Fruit fly (Drosophila melanogaster) whole organism, embryonic: ENCODE results near the gene Ppi1.

Source experiments
- CG10366 ChIP-seq: fragments of 200-800 bp; sonication (Bioruptor generic); IDR thresholded peaks from 2 replicates; pipeline ENCODE4 v1.3.6; 2022; ENCODE audit warnings: missing biosample characterization, missing genetic modification characterization
- CG12942 ChIP-seq: fragments of 200-800 bp; sonication (Bioruptor generic); optimal IDR thresholded peaks from 3 replicates; lab custom pipeline; 2016; ENCODE audit warnings: missing biosample characterization, missing genetic modification characterization
- CG14014 ChIP-seq: fragments of 200-800 bp; sonication (Bioruptor generic); IDR thresholded peaks from 2 replicates; pipeline ENCODE4 v1.3.6; 2022; ENCODE audit warnings: missing biosample characterization, missing genetic modification characterization
- CG15011 ChIP-seq: fragments of 200-800 bp; sonication (Bioruptor generic); optimal IDR thresholded peaks from 3 replicates; lab custom pipeline; 2018; ENCODE audit warnings: missing biosample characterization, mild to moderate bottlenecking, missing genetic modification characterization
- CG15073 ChIP-seq: fragments of 200-800 bp; sonication (Bioruptor generic); optimal IDR thresholded peaks from 2 replicates; lab custom pipeline; 2016; ENCODE audit warnings: missing biosample characterization, missing genetic modification characterization
- CG1529 ChIP-seq: fragments of 200-800 bp; sonication (Bioruptor generic); optimal IDR thresholded peaks from 3 replicates; lab custom pipeline; 2018; ENCODE audit warnings: missing biosample characterization, missing genetic modification characterization
- CG17385 ChIP-seq: fragments of 200-800 bp; sonication (Bioruptor generic); optimal IDR thresholded peaks from 3 replicates; lab custom pipeline; 2018; ENCODE audit warnings: missing biosample characterization, mild to moderate bottlenecking, missing genetic modification characterization
- CG2116 ChIP-seq: fragments of 200-800 bp; sonication (Bioruptor generic); optimal IDR thresholded peaks from 3 replicates; lab custom pipeline; 2018; ENCODE audit warnings: missing biosample characterization, mild to moderate bottlenecking, missing genetic modification characterization
- CG2712 ChIP-seq: fragments of 200-800 bp; optimal IDR thresholded peaks from 3 replicates; lab custom pipeline; 2019; ENCODE audit warnings: missing biosample characterization, mild to moderate bottlenecking, missing genetic modification characterization, moderate library complexity
- CG30431 ChIP-seq: fragments of 200-800 bp; sonication (Bioruptor generic); optimal IDR thresholded peaks from 2 replicates; lab custom pipeline; 2017; ENCODE audit warnings: missing biosample characterization, missing genetic modification characterization
- CG34422 ChIP-seq: fragments of 200-800 bp; sonication (Bioruptor generic); IDR thresholded peaks from 3 replicates; pipeline ENCODE4 v1.3.6; 2022; ENCODE audit warnings: missing biosample characterization, missing genetic modification characterization
- CG6175 ChIP-seq: fragments of 200-800 bp; sonication (Bioruptor generic); IDR thresholded peaks from 3 replicates; pipeline ENCODE4 v1.3.6; 2022; ENCODE audit warnings: missing biosample characterization, missing genetic modification characterization
- CG6689 ChIP-seq: fragments of 200-800 bp; sonication (Bioruptor generic); IDR thresholded peaks from 2 replicates; pipeline ENCODE4 v1.3.6; 2022; ENCODE audit warnings: missing biosample characterization, missing genetic modification characterization
- CG6791 ChIP-seq: fragments of 200-800 bp; sonication (Bioruptor generic); IDR thresholded peaks from 3 replicates; pipeline ENCODE4 v1.3.6; 2022; ENCODE audit warnings: missing biosample characterization, missing genetic modification characterization; ENCODE audit not compliant: partially characterized antibody
- CG7271 ChIP-seq: fragments of 200-800 bp; sonication (Bioruptor generic); optimal IDR thresholded peaks from 2 replicates; lab custom pipeline; 2018; ENCODE audit warnings: missing biosample characterization, mild to moderate bottlenecking, missing genetic modification characterization, moderate library complexity
- CG7839 ChIP-seq: fragments of 200-800 bp; sonication (Bioruptor generic); optimal IDR thresholded peaks from 3 replicates; lab custom pipeline; 2018; ENCODE audit warnings: missing biosample characterization, mild to moderate bottlenecking, missing genetic modification characterization, moderate library complexity
- CG9817 ChIP-seq: fragments of 200-800 bp; sonication (Bioruptor generic); optimal IDR thresholded peaks from 2 replicates; lab custom pipeline; 2018; ENCODE audit warnings: missing biosample characterization, mild to moderate bottlenecking, missing genetic modification characterization, moderate library complexity
- CTCF ChIP-seq: fragments of 200-800 bp; sonication (Bioruptor generic); optimal IDR thresholded peaks from 2 replicates; lab custom pipeline; 2017; ENCODE audit warnings: missing biosample characterization, mild to moderate bottlenecking, missing genetic modification characterization, moderate library complexity
- D ChIP-seq, 2 experiments: fragments of 200-800 bp in 1 of 2; fragments of >200 bp in 1 of 2; sonication (Bioruptor generic) in 1 of 2; optimal IDR thresholded peaks; 2 replicates in 1 of 2; 3 replicates in 1 of 2; lab custom pipeline; 2017; ENCODE audit warnings: mild to moderate bottlenecking in 1 of 2, missing biosample characterization in 1 of 2, missing genetic modification characterization in 1 of 2, missing genetic modification reagents in 1 of 2
- D19A ChIP-seq: fragments of 200-800 bp; optimal IDR thresholded peaks from 3 replicates; lab custom pipeline; 2019; ENCODE audit warnings: missing biosample characterization, mild to moderate bottlenecking, missing genetic modification characterization, moderate library complexity
- Dp ChIP-seq: fragments of 200-800 bp; sonication (Bioruptor generic); optimal IDR thresholded peaks from 2 replicates; lab custom pipeline; 2018; ENCODE audit warnings: missing biosample characterization, mild to moderate bottlenecking, missing genetic modification characterization, moderate library complexity
- E2f2 ChIP-seq: fragments of 200-800 bp; sonication (Bioruptor generic); IDR thresholded peaks from 2 replicates; pipeline ENCODE4 v1.3.6; 2022; ENCODE audit warnings: missing biosample characterization, missing genetic modification characterization
- HLH54F ChIP-seq: fragments of 200-800 bp; sonication (Bioruptor generic); optimal IDR thresholded peaks from 3 replicates; lab custom pipeline; 2016; ENCODE audit warnings: missing biosample characterization, missing genetic modification characterization
- Hmr ChIP-seq: fragments of 200-800 bp; sonication (Bioruptor generic); optimal IDR thresholded peaks from 3 replicates; lab custom pipeline; 2017; ENCODE audit warnings: mild to moderate bottlenecking, missing biosample characterization, missing genetic modification reagents, missing genetic modification characterization
- Hr51 ChIP-seq, 2 experiments: fragments of 200-800 bp; sonication (Bioruptor generic); optimal IDR thresholded peaks; 2 replicates in 1 of 2; 3 replicates in 1 of 2; lab custom pipeline; 2016 to 2018; ENCODE audit warnings: missing biosample characterization in 2 of 2, missing genetic modification characterization in 2 of 2, mild to moderate bottlenecking in 1 of 2, moderate library complexity in 1 of 2
- NFAT ChIP-seq: fragments of 200-800 bp; sonication (Bioruptor generic); IDR thresholded peaks from 2 replicates; pipeline ENCODE4 v1.3.6; 2022; ENCODE audit warnings: missing biosample characterization, missing genetic modification characterization
- Nf-YC ChIP-seq: fragments of 200-800 bp; optimal IDR thresholded peaks from 3 replicates; lab custom pipeline; 2019; ENCODE audit warnings: missing biosample characterization, mild to moderate bottlenecking, missing genetic modification characterization, moderate library complexity
- Ssrp ChIP-seq: fragments of 200-800 bp; sonication (Bioruptor generic); optimal IDR thresholded peaks from 2 replicates; lab custom pipeline; 2018; ENCODE audit warnings: missing biosample characterization, mild to moderate bottlenecking, missing genetic modification characterization, moderate library complexity
- abd-A ChIP-seq: fragments of 200-800 bp; sonication (Bioruptor generic); optimal IDR thresholded peaks from 3 replicates; lab custom pipeline; 2019; ENCODE audit warnings: missing biosample characterization, mild to moderate bottlenecking, missing genetic modification characterization, moderate library complexity
- ara ChIP-seq: fragments of 200-800 bp; sonication (Bioruptor generic); IDR thresholded peaks from 2 replicates; pipeline ENCODE4 v1.3.6; 2022; ENCODE audit warnings: missing biosample characterization, missing genetic modification characterization
- bcd ChIP-seq: fragments of 200-800 bp; sonication (Bioruptor generic); optimal IDR thresholded peaks from 2 replicates; lab custom pipeline; 2017; ENCODE audit warnings: missing biosample characterization, mild to moderate bottlenecking, missing genetic modification characterization
- caup ChIP-seq: fragments of 200-800 bp; sonication (Bioruptor generic); optimal IDR thresholded peaks from 3 replicates; lab custom pipeline; 2017; ENCODE audit warnings: missing biosample characterization, mild to moderate bottlenecking, missing genetic modification characterization, moderate library complexity; ENCODE audit not compliant: severe bottlenecking
- chn ChIP-seq: fragments of 200-800 bp; sonication (Bioruptor generic); optimal IDR thresholded peaks from 2 replicates; lab custom pipeline; 2016; ENCODE audit warnings: missing biosample characterization, missing genetic modification characterization
- crc ChIP-seq: fragments of 200-800 bp; sonication (Bioruptor generic); optimal IDR thresholded peaks from 2 replicates; lab custom pipeline; 2016; ENCODE audit warnings: missing biosample characterization, missing genetic modification characterization
- dm ChIP-seq: fragments of 200-800 bp; sonication (Bioruptor generic); optimal IDR thresholded peaks from 3 replicates; lab custom pipeline; 2016; ENCODE audit warnings: missing biosample characterization, missing genetic modification characterization
- ftz-f1 ChIP-seq: fragments of 200-800 bp; sonication (Bioruptor generic); optimal IDR thresholded peaks from 2 replicates; lab custom pipeline; 2016; ENCODE audit warnings: missing biosample characterization, missing genetic modification characterization
- her ChIP-seq: fragments of 200-800 bp; sonication (Bioruptor generic); optimal IDR thresholded peaks from 2 replicates; lab custom pipeline; 2016; ENCODE audit warnings: missing biosample characterization, missing genetic modification characterization
- inv ChIP-seq: fragments of 200-800 bp; sonication (Bioruptor generic); IDR thresholded peaks from 2 replicates; pipeline ENCODE4 v1.3.6; 2022; ENCODE audit warnings: missing biosample characterization, missing genetic modification characterization; ENCODE audit not compliant: partially characterized antibody
- jigr1 ChIP-seq: fragments of 200-800 bp; sonication (Bioruptor generic); IDR thresholded peaks from 3 replicates; pipeline ENCODE4 v1.3.6; 2022; ENCODE audit warnings: missing biosample characterization, missing genetic modification characterization
- nerfin-2 ChIP-seq: fragments of 200-800 bp; sonication (Bioruptor generic); IDR thresholded peaks from 2 replicates; pipeline ENCODE4 v1.3.6; 2022; ENCODE audit warnings: missing biosample characterization, missing genetic modification characterization; ENCODE audit not compliant: partially characterized antibody
- org-1 ChIP-seq: fragments of 200-800 bp; sonication (Bioruptor generic); optimal IDR thresholded peaks from 2 replicates; lab custom pipeline; 2017; ENCODE audit warnings: missing biosample characterization, missing genetic modification characterization
- pnt ChIP-seq: fragments of 200-800 bp; sonication (Bioruptor generic); optimal IDR thresholded peaks from 3 replicates; lab custom pipeline; 2016; ENCODE audit warnings: missing biosample characterization, missing genetic modification characterization
- ranshi ChIP-seq: fragments of 200-800 bp; sonication (Bioruptor generic); IDR thresholded peaks from 2 replicates; pipeline ENCODE4 v1.3.6; 2022; ENCODE audit warnings: missing biosample characterization, missing genetic modification characterization
- sd ChIP-seq: fragments of 200-800 bp; sonication (Bioruptor generic); optimal IDR thresholded peaks from 3 replicates; lab custom pipeline; 2018; ENCODE audit warnings: missing biosample characterization, mild to moderate bottlenecking, missing genetic modification characterization, moderate library complexity
- sens-2 ChIP-seq: fragments of 200-800 bp; sonication (Bioruptor generic); IDR thresholded peaks from 2 replicates; pipeline ENCODE4 v1.3.6; 2022; ENCODE audit warnings: missing biosample characterization, missing genetic modification characterization
- sim ChIP-seq: fragments of 200-800 bp; sonication (Bioruptor generic); IDR thresholded peaks from 2 replicates; pipeline ENCODE4 v1.3.6; 2022; ENCODE audit warnings: missing biosample characterization, missing genetic modification characterization
- sr ChIP-seq: fragments of 200-800 bp; sonication (Bioruptor generic); IDR thresholded peaks from 3 replicates; pipeline ENCODE4 v1.3.6; 2022; ENCODE audit warnings: missing biosample characterization, missing genetic modification characterization
- sug ChIP-seq: fragments of 200-800 bp; optimal IDR thresholded peaks from 2 replicates; lab custom pipeline; 2019; ENCODE audit warnings: missing biosample characterization, mild to moderate bottlenecking, missing genetic modification characterization, moderate library complexity
- tin ChIP-seq: fragments of 200-800 bp; sonication (Bioruptor generic); optimal IDR thresholded peaks from 3 replicates; lab custom pipeline; 2016; ENCODE audit warnings: missing biosample characterization, missing genetic modification characterization
- tup ChIP-seq: fragments of 200-800 bp; sonication (Bioruptor generic); optimal IDR thresholded peaks from 2 replicates; lab custom pipeline; 2016; ENCODE audit warnings: missing biosample characterization, mild to moderate bottlenecking, missing genetic modification characterization, moderate library complexity
- vfl ChIP-seq: fragments of 200-800 bp; sonication (Bioruptor generic); optimal IDR thresholded peaks from 2 replicates; lab custom pipeline; 2016; ENCODE audit warnings: missing biosample characterization, missing genetic modification characterization

Ppi1 gene

dm6 chr3R:30092700-30093044, 36.2 kb downstream of the Ppi1 start (continued):
- TF ChIP-seq CG14014 (GFP tag; lab: Robert Waterston, UW) (peak; percentile 89), org-1 (GFP tag; lab: Kevin White, UChicago) (peak; percentile 78), HLH54F (GFP tag; lab: Kevin White, UChicago) (peak; percentile 83), sens-2 (peak; percentile 78), D19A (tag; lab: Kevin White, UChicago) (peak; percentile 72), caup (GFP tag; lab: Kevin White, UChicago) (peak; percentile 83), CG12942 (GFP tag; lab: Kevin White, UChicago) (peak; percentile 75), CG34422 (GFP tag; lab: Robert Waterston, UW) (peak; percentile 90), CG6791 (GFP tag; lab: Robert Waterston, UW) (no peak), CG30431 (GFP tag; lab: Kevin White, UChicago) (peak; percentile 71), ranshi (GFP tag; lab: Robert Waterston, UW) (peak; percentile 90), CG1529 (peak; percentile 68), CTCF (GFP tag; lab: Kevin White, UChicago) (peak; percentile 18), CG15011 (GFP tag; lab: Kevin White, UChicago) (peak; percentile 71), Ssrp (tag; lab: Kevin White, UChicago) (peak; percentile 75), CG7271 (tag; lab: Kevin White, UChicago) (no peak), NFAT (peak; percentile 78), sd (tag; lab: Kevin White, UChicago) (peak; percentile 87), her (GFP tag; lab: Kevin White, UChicago) (peak; percentile 85), CG6175 (GFP tag; lab: Robert Waterston, UW) (peak; percentile 81; the same call in 2 of the 3 replicates), CG10366 (GFP tag; lab: Robert Waterston, UW) (peak; percentile 91), D (optimal IDR thresholded peaks at IDR 0.05; lab: Kevin White, UChicago) (no peak), D (GFP tag; optimal IDR thresholded peaks at IDR 0.05; lab: Kevin White, UChicago) (peak; percentile 77), sr (peak; percentile 55; the same call in 1 of the 3 replicates), Dp (GFP tag; lab: Kevin White, UChicago) (no peak), CG17385 (GFP tag; lab: Kevin White, UChicago) (peak; percentile 84), dm (GFP tag; lab: Kevin White, UChicago) (peak; percentile 79), CG9817 (tag; lab: Kevin White, UChicago) (peak; percentile 86), Nf-YC (tag; lab: Kevin White, UChicago) (peak; percentile 54), pnt (GFP tag; lab: Kevin White, UChicago) (peak; percentile 84), sug (tag; lab: Kevin White, UChicago) (peak; percentile 77), crc (GFP tag; lab: Kevin White, UChicago) (peak; percentile 80), CG6689 (GFP tag; lab: Robert Waterston, UW) (peak; percentile 84), ara (GFP tag; lab: Robert Waterston, UW) (peak; percentile 85), ftz-f1 (GFP tag; lab: Kevin White, UChicago) (peak; percentile 37), jigr1 (GFP tag; lab: Robert Waterston, UW) (peak; percentile 55; the same call in 2 of the 3 replicates), E2f2 (peak; percentile 57), sim (GFP tag; lab: Robert Waterston, UW) (peak; percentile 68), Hr51 (GFP tag; optimal IDR thresholded peaks at IDR 0.05; lab: Kevin White, UChicago) (peak; percentile 78 to 80), CG15073 (GFP tag; lab: Kevin White, UChicago) (peak; percentile 9), tup (GFP tag; lab: Kevin White, UChicago) (peak; percentile 72), vfl (GFP tag; lab: Kevin White, UChicago) (peak; percentile 92), nerfin-2 (no peak), inv (GFP tag; lab: Robert Waterston, UW) (no peak), CG7839 (tag; lab: Kevin White, UChicago) (peak; percentile 89), CG2116 (GFP tag; lab: Kevin White, UChicago) (peak; percentile 37), tin (peak; percentile 81), CG2712 (tag; lab: Kevin White, UChicago) (peak; percentile 86), abd-A (tag; lab: Kevin White, UChicago) (peak; percentile 35), chn (GFP tag; lab: Kevin White, UChicago) (peak; percentile 84), Hmr (GFP tag; lab: Kevin White, UChicago) (peak; percentile 89), bcd (GFP tag; lab: Kevin White, UChicago) (peak; percentile 84)
